Worm (Caenorhabditis elegans) whole organism, late embryonic: ENCODE measurements around the gene pals-21.

Experiments used
- C08G9.2 ChIP-seq: sonication (generic microtip); optimal IDR thresholded peaks from 2 replicates; lab custom pipeline; 2016; ENCODE audit warnings: mild to moderate bottlenecking, missing genetic modification characterization, moderate library complexity, missing compliant biosample characterization
- F13H6.1 ChIP-seq: sonication (generic microtip); optimal IDR thresholded peaks from 2 replicates; lab custom pipeline; 2016; ENCODE audit warnings: missing genetic modification characterization, missing compliant biosample characterization
- K09A11.1 ChIP-seq: sonication (generic microtip); optimal IDR thresholded peaks from 2 replicates; lab custom pipeline; 2017; ENCODE audit warnings: antibody characterized with exemption, mild to moderate bottlenecking, missing genetic modification characterization, missing compliant biosample characterization; ENCODE audit not compliant: insufficient read depth
- T23F11.4 ChIP-seq: fragments of 200-800 bp; sonication (Bioruptor generic); optimal IDR thresholded peaks from 2 replicates; lab custom pipeline; 2018; ENCODE audit warnings: mild to moderate bottlenecking, missing genetic modification characterization, missing compliant biosample characterization
- Y22D7AL.16 ChIP-seq: sonication (generic microtip); optimal IDR thresholded peaks from 2 replicates; lab custom pipeline; 2016; ENCODE audit warnings: missing genetic modification characterization, missing compliant biosample characterization
- ahr-1 ChIP-seq: sonication (generic microtip); optimal IDR thresholded peaks from 2 replicates; lab custom pipeline; 2016; ENCODE audit warnings: missing genetic modification characterization, missing compliant biosample characterization
- ama-1 ChIP-seq: fragments of 150-350 bp; optimal IDR thresholded peaks from 2 replicates; lab custom pipeline; 2014
- ceh-14 ChIP-seq: sonication (generic microtip); optimal IDR thresholded peaks from 2 replicates; lab custom pipeline; 2016; ENCODE audit warnings: missing genotype, missing genetic modification characterization, missing compliant biosample characterization
- ceh-18 ChIP-seq: sonication (generic microtip); optimal IDR thresholded peaks from 2 replicates; lab custom pipeline; 2016; ENCODE audit warnings: missing genetic modification characterization, missing compliant biosample characterization
- ceh-19 ChIP-seq: fragments of 200-800 bp; sonication (Bioruptor generic); optimal IDR thresholded peaks from 2 replicates; lab custom pipeline; 2018; ENCODE audit warnings: mild to moderate bottlenecking, missing genetic modification characterization, missing compliant biosample characterization
- ceh-22 ChIP-seq: sonication (generic microtip); optimal IDR thresholded peaks from 2 replicates; lab custom pipeline; 2017; ENCODE audit warnings: missing biosample characterization, missing genetic modification characterization
- ceh-24 ChIP-seq: sonication (generic microtip); optimal IDR thresholded peaks from 2 replicates; lab custom pipeline; 2016; ENCODE audit warnings: mild to moderate bottlenecking, missing genetic modification characterization, missing compliant biosample characterization
- ceh-31 ChIP-seq: sonication (generic microtip); optimal IDR thresholded peaks from 2 replicates; lab custom pipeline; 2016; ENCODE audit warnings: missing genetic modification characterization, missing compliant biosample characterization
- ceh-45 ChIP-seq: fragments of 200-800 bp; sonication (Bioruptor generic); IDR thresholded peaks from 2 replicates; pipeline ENCODE4 v1.3.6; 2022; ENCODE audit warnings: missing genetic modification reagents, missing genetic modification characterization, missing compliant biosample characterization
- ceh-9 ChIP-seq: sonication (generic microtip); optimal IDR thresholded peaks from 2 replicates; lab custom pipeline; 2016; ENCODE audit warnings: mild to moderate bottlenecking, missing genetic modification characterization, inconsistent platforms, missing compliant biosample characterization
- che-1 ChIP-seq: sonication (generic microtip); optimal IDR thresholded peaks from 2 replicates; lab custom pipeline; 2016; ENCODE audit warnings: mild to moderate bottlenecking, missing genetic modification characterization, missing compliant biosample characterization
- dmd-4 ChIP-seq: sonication (generic microtip); optimal IDR thresholded peaks from 2 replicates; lab custom pipeline; 2016; ENCODE audit warnings: borderline replicate concordance, missing genetic modification characterization, missing compliant biosample characterization
- dve-1 ChIP-seq: sonication (generic microtip); optimal IDR thresholded peaks from 2 replicates; lab custom pipeline; 2017; ENCODE audit warnings: antibody characterized with exemption, mild to moderate bottlenecking, missing genetic modification characterization, missing compliant biosample characterization
- elt-2 ChIP-seq: sonication (generic microtip); optimal IDR thresholded peaks from 2 replicates; lab custom pipeline; 2016; ENCODE audit warnings: missing genetic modification reagents, missing genetic modification characterization, missing compliant biosample characterization
- elt-4 ChIP-seq: sonication (generic microtip); optimal IDR thresholded peaks from 2 replicates; lab custom pipeline; 2016; ENCODE audit warnings: missing genetic modification characterization, missing compliant biosample characterization
- fkh-10 ChIP-seq: fragments of 150-350 bp; optimal IDR thresholded peaks from 2 replicates; lab custom pipeline; 2014; ENCODE audit warnings: missing biosample characterization, missing genetic modification reagents, missing genetic modification characterization
- gmeb-2 ChIP-seq: sonication (generic microtip); optimal IDR thresholded peaks from 2 replicates; lab custom pipeline; 2016; ENCODE audit warnings: missing genetic modification characterization, inconsistent platforms, missing compliant biosample characterization
- hlh-15 ChIP-seq: sonication (generic microtip); optimal IDR thresholded peaks from 2 replicates; lab custom pipeline; 2016; ENCODE audit warnings: missing genetic modification characterization, missing compliant biosample characterization
- hlh-30 ChIP-seq: sonication (generic microtip); optimal IDR thresholded peaks from 2 replicates; lab custom pipeline; 2017; ENCODE audit warnings: antibody characterized with exemption, missing genetic modification characterization, missing compliant biosample characterization; ENCODE audit not compliant: insufficient read depth
- hlh-6 ChIP-seq: sonication (generic microtip); optimal IDR thresholded peaks from 2 replicates; lab custom pipeline; 2016; ENCODE audit warnings: missing genotype, missing genetic modification characterization, missing compliant biosample characterization
- hlh-8 ChIP-seq: sonication (generic microtip); optimal IDR thresholded peaks from 2 replicates; lab custom pipeline; 2016; ENCODE audit warnings: missing genotype, missing genetic modification characterization, missing compliant biosample characterization
- lim-6 ChIP-seq: sonication (generic microtip); optimal IDR thresholded peaks from 2 replicates; lab custom pipeline; 2016; ENCODE audit warnings: missing genetic modification characterization, missing compliant biosample characterization
- mec-3 ChIP-seq: sonication (generic microtip); optimal IDR thresholded peaks from 2 replicates; lab custom pipeline; 2016; ENCODE audit warnings: borderline replicate concordance, missing genetic modification characterization, missing compliant biosample characterization
- nfya-1 ChIP-seq: sonication (generic microtip); optimal IDR thresholded peaks from 2 replicates; lab custom pipeline; 2017; ENCODE audit warnings: missing genetic modification characterization, mild to moderate bottlenecking, missing compliant biosample characterization, antibody characterized with exemption, moderate library complexity
- nhr-11 ChIP-seq: fragments of 150-350 bp; optimal IDR thresholded peaks from 2 replicates; lab custom pipeline; 2014; ENCODE audit warnings: missing biosample characterization, missing genetic modification characterization
- nhr-232 ChIP-seq: sonication (generic microtip); optimal IDR thresholded peaks from 2 replicates; lab custom pipeline; 2016; ENCODE audit warnings: missing genetic modification characterization, missing compliant biosample characterization
- odd-2 ChIP-seq: sonication (generic microtip); optimal IDR thresholded peaks from 2 replicates; lab custom pipeline; 2017; ENCODE audit warnings: antibody characterized with exemption, mild to moderate bottlenecking, missing genetic modification characterization, missing compliant biosample characterization
- pag-3 ChIP-seq: sonication (generic microtip); optimal IDR thresholded peaks from 2 replicates; lab custom pipeline; 2016; ENCODE audit warnings: missing compliant biosample characterization, missing genetic modification characterization, borderline replicate concordance
- pha-2 ChIP-seq: sonication (generic microtip); optimal IDR thresholded peaks from 2 replicates; lab custom pipeline; 2017; ENCODE audit warnings: mild to moderate bottlenecking, missing genetic modification characterization, missing compliant biosample characterization
- pha-4 ChIP-seq: fragments of 150-350 bp; optimal IDR thresholded peaks from 2 replicates; lab custom pipeline; 2018; ENCODE audit warnings: missing biosample characterization, missing genetic modification reagents, missing genetic modification characterization
- pqm-1 ChIP-seq: sonication (generic microtip); optimal IDR thresholded peaks from 2 replicates; lab custom pipeline; 2016; ENCODE audit warnings: missing genetic modification characterization, missing compliant biosample characterization
- ref-2 ChIP-seq: sonication (generic microtip); optimal IDR thresholded peaks from 2 replicates; lab custom pipeline; 2016; ENCODE audit warnings: missing genetic modification characterization, missing compliant biosample characterization
- sdc-2 ChIP-seq: sonication (generic microtip); optimal IDR thresholded peaks from 2 replicates; lab custom pipeline; 2016; ENCODE audit warnings: missing genotype, missing genetic modification characterization, missing compliant biosample characterization
- sox-2 ChIP-seq: fragments of 200-800 bp; sonication (Bioruptor generic); IDR thresholded peaks from 2 replicates; pipeline ENCODE4 v1.3.6; 2022; ENCODE audit warnings: missing genetic modification reagents, missing genetic modification characterization, missing compliant biosample characterization
- sox-4 ChIP-seq: sonication (generic microtip); optimal IDR thresholded peaks from 2 replicates; lab custom pipeline; 2017; ENCODE audit warnings: mild to moderate bottlenecking, missing genetic modification characterization, inconsistent platforms, missing compliant biosample characterization
- syd-9 ChIP-seq: sonication (generic microtip); optimal IDR thresholded peaks from 2 replicates; lab custom pipeline; 2016; ENCODE audit warnings: mild to moderate bottlenecking, missing genetic modification characterization, moderate library complexity, missing compliant biosample characterization
- tbx-2 ChIP-seq: sonication (generic microtip); optimal IDR thresholded peaks from 2 replicates; lab custom pipeline; 2016; ENCODE audit warnings: missing genetic modification characterization, missing compliant biosample characterization
- unc-3 ChIP-seq, 2 experiments: fragments of 200-800 bp in 1 of 2; sonication (Bioruptor generic) in 1 of 2; sonication (generic microtip) in 1 of 2; conservative IDR thresholded peaks in 1 of 2; optimal IDR thresholded peaks in 1 of 2; 2 replicates each; pipeline versions ENCODE4 v1.3.6 to Lab custom; 2016 to 2022; ENCODE audit warnings: missing compliant biosample characterization in 2 of 2, missing genetic modification characterization in 2 of 2, missing genetic modification reagents in 1 of 2
- unc-42 ChIP-seq: sonication (generic microtip); optimal IDR thresholded peaks from 2 replicates; lab custom pipeline; 2016; ENCODE audit warnings: missing genotype, missing genetic modification characterization, missing compliant biosample characterization
- unc-55 ChIP-seq: sonication (generic microtip); optimal IDR thresholded peaks from 2 replicates; lab custom pipeline; 2017; ENCODE audit warnings: missing biosample characterization, missing genetic modification reagents, missing genetic modification characterization
- ztf-16 ChIP-seq: sonication (generic microtip); optimal IDR thresholded peaks from 2 replicates; lab custom pipeline; 2017; ENCODE audit warnings: missing genetic modification characterization, missing compliant biosample characterization

Gene pals-21

DNA sequence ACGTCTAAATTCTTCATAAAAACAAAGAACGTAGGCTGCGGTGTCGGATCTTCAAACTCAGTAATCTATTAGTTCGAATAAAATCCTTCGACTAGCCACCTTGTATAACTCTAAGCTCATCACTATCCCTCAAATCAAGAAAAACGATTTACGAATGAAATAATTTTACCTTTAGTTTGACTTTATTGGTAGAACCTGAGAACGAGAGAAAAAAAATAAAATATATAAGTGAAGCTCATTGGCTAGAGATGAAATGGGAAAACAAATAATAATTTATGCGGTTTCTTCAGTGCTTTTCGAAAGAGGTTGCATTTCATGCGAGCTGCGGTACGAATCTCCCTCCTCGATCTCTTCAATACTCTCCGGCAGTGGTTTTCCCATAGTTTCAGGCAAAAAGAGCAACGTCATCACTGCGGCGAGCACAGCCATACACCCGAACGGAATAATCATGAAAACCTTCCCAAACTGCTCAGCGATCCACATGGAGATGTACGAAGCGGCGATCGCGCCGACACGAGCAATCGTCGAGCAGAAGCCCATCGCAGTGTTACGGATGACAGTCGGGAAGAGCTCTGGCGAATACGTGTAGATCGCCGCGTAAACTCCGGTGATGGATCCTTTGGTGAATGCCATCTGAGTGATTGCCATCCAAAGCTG lies 39.4 kb upstream of the pals-21 start:
- peak; percentile 29 for TF ChIP-seq ama-1
- no peak for TF ChIP-seq ceh-19 (GFP tag; lab: Kevin White, UChicago)

ce11 chrIII:1419146-1419636 lies 38.8 kb upstream of the pals-21 start, which contains the start of gene Y82E9BR.3:
TSS of gene Y82E9BR.3 (plus strand) at chrIII:1419196.
- no peak for TF ChIP-seq unc-3 (GFP tag; conservative IDR thresholded peaks at IDR 0.05; lab: Robert Waterston, UW)
- TF ChIP-seq unc-3 (tag; optimal IDR thresholded peaks at IDR 0.05; lab: Kevin White, UChicago): no peak
- TF ChIP-seq K09A11.1 (tag; lab: Kevin White, UChicago): no peak
- no peak for TF ChIP-seq syd-9 (tag; lab: Kevin White, UChicago)
- TF ChIP-seq sdc-2: no peak

DNA sequence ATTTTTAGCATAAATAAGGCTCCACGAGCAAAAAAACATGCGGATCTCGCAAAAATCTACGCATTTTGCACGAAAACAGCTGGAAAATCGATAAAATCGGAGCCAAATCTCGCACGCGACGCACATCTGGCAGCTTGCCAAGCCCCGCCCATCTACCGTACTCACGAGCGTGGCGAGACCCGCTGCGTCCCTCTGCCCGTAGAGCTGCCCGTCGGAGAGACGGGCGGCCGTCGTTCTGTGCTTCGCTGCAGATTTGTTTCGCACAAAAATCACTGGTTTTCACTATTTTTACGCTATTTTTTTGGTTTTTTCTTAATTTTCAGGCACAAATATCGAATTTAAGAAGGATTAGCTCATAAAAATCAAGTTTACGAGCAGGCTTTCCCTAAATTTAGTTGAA lies 38.3 kb upstream of the pals-21 start:
- TF ChIP-seq che-1 (no peak), hlh-8 (no peak), dve-1 (tag; lab: Kevin White, UChicago) (peak; percentile 41), nhr-11 (tag; lab: Kevin White, UChicago) (no peak), elt-4 (tag; lab: Kevin White, UChicago) (no peak), pha-2 (no peak), K09A11.1 (tag; lab: Kevin White, UChicago) (no peak), ceh-14 (tag; lab: Kevin White, UChicago) (no peak), odd-2 (tag; lab: Kevin White, UChicago) (no peak), tbx-2 (tag; lab: Kevin White, UChicago) (peak; percentile 55), pag-3 (tag; lab: Kevin White, UChicago) (peak; percentile 6), nfya-1 (tag; lab: Kevin White, UChicago) (peak; percentile 96), nhr-232 (tag; lab: Kevin White, UChicago) (no peak), sdc-2 (no peak), fkh-10 (GFP tag; lab: Kevin White, UChicago) (no peak), ahr-1 (tag; lab: Kevin White, UChicago) (no peak), ceh-22 (tag; lab: Kevin White, UChicago) (no peak), sox-2 (GFP tag; lab: Robert Waterston, UW) (no peak), gmeb-2 (no peak), hlh-15 (no peak), ztf-16 (no peak), hlh-6 (no peak), T23F11.4 (GFP tag; lab: Kevin White, UChicago) (no peak), ceh-9 (tag; lab: Kevin White, UChicago) (no peak), elt-2 (peak; percentile 28), ref-2 (tag; lab: Kevin White, UChicago) (no peak), pha-4 (tag; lab: Kevin White, UChicago) (no peak), ceh-19 (GFP tag; lab: Kevin White, UChicago) (no peak), unc-42 (tag; lab: Kevin White, UChicago) (no peak), syd-9 (tag; lab: Kevin White, UChicago) (peak; percentile 18), F13H6.1 (tag; lab: Kevin White, UChicago) (peak; percentile 19), dmd-4 (no peak), ceh-24 (tag; lab: Kevin White, UChicago) (no peak), ama-1 (no peak), ceh-45 (GFP tag; lab: Robert Waterston, UW) (no peak), mec-3 (no peak), sox-4 (tag; lab: Kevin White, UChicago) (no peak), unc-55 (GFP tag; lab: Kevin White, UChicago) (peak; percentile 7), Y22D7AL.16 (tag; lab: Kevin White, UChicago) (no peak), unc-3 (GFP tag; conservative IDR thresholded peaks at IDR 0.05; lab: Robert Waterston, UW) (no peak), unc-3 (tag; optimal IDR thresholded peaks at IDR 0.05; lab: Kevin White, UChicago) (no peak), pqm-1 (tag; lab: Kevin White, UChicago) (no peak), hlh-30 (tag; lab: Kevin White, UChicago) (peak; percentile 59), ceh-18 (peak; percentile 77), ceh-31 (tag; lab: Kevin White, UChicago) (peak; percentile 30), lim-6 (tag; lab: Kevin White, UChicago) (no peak), C08G9.2 (tag; lab: Kevin White, UChicago) (peak; percentile 13)
